Worm (Caenorhabditis elegans) whole organism, young adult: ENCODE results near the gene C06B3.1.

Experiments
- B0261.1 ChIP-seq: sonication (generic microtip); optimal IDR thresholded peaks from 2 replicates; lab custom pipeline; 2016; ENCODE audit warnings: mild to moderate bottlenecking, missing genetic modification characterization, moderate library complexity, missing compliant biosample characterization
- B0336.3 ChIP-seq: fragments of 200-800 bp; sonication (Bioruptor generic); IDR thresholded peaks from 2 replicates; pipeline ENCODE4 v1.3.6; 2022; ENCODE audit warnings: missing genetic modification characterization, missing compliant biosample characterization
- F23B12.7 ChIP-seq: sonication (generic microtip); optimal IDR thresholded peaks from 2 replicates; lab custom pipeline; 2017; ENCODE audit warnings: missing genetic modification characterization, mild to moderate bottlenecking, missing compliant biosample characterization, antibody characterized with exemption, moderate library complexity; ENCODE audit not compliant: insufficient read depth
- Y53G8AR.9 ChIP-seq: fragments of 200-800 bp; sonication (Bioruptor generic); conservative IDR thresholded peaks from 2 replicates; pipeline ENCODE4 v1.3.6; 2022; ENCODE audit warnings: missing genetic modification reagents, missing genetic modification characterization, missing compliant biosample characterization
- Y67H2A.10 ChIP-seq: fragments of 200-800 bp; sonication (Bioruptor generic); conservative IDR thresholded peaks from 2 replicates; pipeline ENCODE4 v1.3.6; 2022; ENCODE audit warnings: missing genetic modification reagents, missing genetic modification characterization, missing compliant biosample characterization
- Y79H2A.3 ChIP-seq: fragments of 200-800 bp; sonication (Bioruptor generic); conservative IDR thresholded peaks from 2 replicates; pipeline ENCODE4 v1.3.6; 2022; ENCODE audit warnings: missing genetic modification reagents, missing genetic modification characterization, missing compliant biosample characterization
- aptf-2 ChIP-seq: fragments of 200-800 bp; sonication (Bioruptor generic); conservative IDR thresholded peaks from 2 replicates; pipeline ENCODE4 v1.3.6; 2022; ENCODE audit warnings: missing genetic modification reagents, missing genetic modification characterization, missing compliant biosample characterization
- attf-5 ChIP-seq: fragments of 200-800 bp; sonication (Bioruptor generic); optimal IDR thresholded peaks from 2 replicates; lab custom pipeline; 2018; ENCODE audit warnings: mild to moderate bottlenecking, missing genetic modification characterization, missing compliant biosample characterization
- bed-2 ChIP-seq: fragments of 200-800 bp; sonication (Bioruptor generic); IDR thresholded peaks from 2 replicates; pipeline ENCODE4 v1.3.6; 2022; ENCODE audit warnings: missing genetic modification reagents, missing genetic modification characterization, missing compliant biosample characterization
- ceh-100 ChIP-seq: fragments of 200-800 bp; sonication (Bioruptor generic); IDR thresholded peaks from 2 replicates; pipeline ENCODE4 v1.3.6; 2022; ENCODE audit warnings: missing genetic modification reagents, missing genetic modification characterization, missing compliant biosample characterization
- ceh-58 ChIP-seq: fragments of 200-800 bp; sonication (Bioruptor generic); IDR thresholded peaks from 2 replicates; pipeline ENCODE4 v1.3.6; 2022; ENCODE audit warnings: missing genetic modification characterization, missing compliant biosample characterization
- ceh-79 ChIP-seq: sonication (generic microtip); optimal IDR thresholded peaks from 2 replicates; lab custom pipeline; 2017; ENCODE audit warnings: mild to moderate bottlenecking, missing genetic modification characterization, missing compliant biosample characterization
- ceh-91 ChIP-seq: fragments of 200-800 bp; sonication (Bioruptor generic); IDR thresholded peaks from 2 replicates; pipeline ENCODE4 v1.3.6; 2022; ENCODE audit warnings: missing genetic modification reagents, missing genetic modification characterization, missing compliant biosample characterization
- die-1 ChIP-seq: sonication (generic microtip); optimal IDR thresholded peaks from 2 replicates; lab custom pipeline; 2016; ENCODE audit warnings: missing genotype, mild to moderate bottlenecking, missing genetic modification characterization, missing compliant biosample characterization
- dox-1 ChIP-seq: fragments of 200-800 bp; sonication (Bioruptor generic); IDR thresholded peaks from 2 replicates; pipeline ENCODE4 v1.3.6; 2022; ENCODE audit warnings: missing genetic modification reagents, missing genetic modification characterization, missing compliant biosample characterization
- efl-1 ChIP-seq: fragments of 150-350 bp; optimal IDR thresholded peaks from 2 replicates; lab custom pipeline; 2014; ENCODE audit warnings: missing biosample characterization, missing genetic modification reagents, missing genetic modification characterization
- egl-18 ChIP-seq: fragments of 200-800 bp; sonication (Bioruptor generic); IDR thresholded peaks from 2 replicates; pipeline ENCODE4 v1.3.6; 2022; ENCODE audit warnings: missing genetic modification reagents, missing genetic modification characterization, missing compliant biosample characterization
- ets-4 ChIP-seq: fragments of 200-800 bp; sonication (Bioruptor generic); optimal IDR thresholded peaks from 2 replicates; lab custom pipeline; 2018; ENCODE audit warnings: mild to moderate bottlenecking, missing genetic modification characterization, missing compliant biosample characterization
- fkh-3 ChIP-seq: sonication (generic microtip); optimal IDR thresholded peaks from 2 replicates; lab custom pipeline; 2016; ENCODE audit warnings: mild to moderate bottlenecking, missing genetic modification characterization, missing compliant biosample characterization
- him-1 ChIP-seq: sonication (generic microtip); optimal IDR thresholded peaks from 2 replicates; lab custom pipeline; 2016; ENCODE audit warnings: missing genotype, missing genetic modification reagents, missing genetic modification characterization, missing compliant biosample characterization
- hmg-1.2 ChIP-seq: fragments of 200-800 bp; sonication (Bioruptor generic); IDR thresholded peaks from 2 replicates; pipeline ENCODE4 v1.3.6; 2022; ENCODE audit warnings: missing genetic modification reagents, missing genetic modification characterization, missing compliant biosample characterization
- hrde-1 ChIP-seq: sonication (generic microtip); optimal IDR thresholded peaks from 2 replicates; lab custom pipeline; 2016; ENCODE audit warnings: missing genetic modification characterization, mild to moderate bottlenecking, missing compliant biosample characterization, moderate library complexity, missing genotype, missing genetic modification reagents, borderline replicate concordance
- hsf-1 ChIP-seq: fragments of 200-800 bp; sonication (Bioruptor generic); IDR thresholded peaks from 2 replicates; pipeline ENCODE4 v1.3.6; 2022; ENCODE audit warnings: missing genetic modification reagents, missing genetic modification characterization, missing compliant biosample characterization
- let-607 ChIP-seq, 2 experiments: fragments of 200-800 bp in 1 of 2; sonication (Bioruptor generic) in 1 of 2; sonication (generic microtip) in 1 of 2; optimal IDR thresholded peaks; 2 replicates each; lab custom pipeline; 2016 to 2018; ENCODE audit warnings: mild to moderate bottlenecking in 2 of 2, missing compliant biosample characterization in 2 of 2, missing genetic modification characterization in 2 of 2, moderate library complexity in 2 of 2, missing genotype in 1 of 2
- lin-35 ChIP-seq, 3 experiments: fragments of 150-350 bp in 2 of 3; sonication (generic microtip) in 1 of 3; optimal IDR thresholded peaks; 2 replicates each; lab custom pipeline; 2014 to 2018; ENCODE audit warnings: missing biosample characterization in 3 of 3, missing genetic modification characterization in 3 of 3, missing genetic modification reagents in 3 of 3
- madf-3 ChIP-seq: fragments of 200-800 bp; sonication (Bioruptor generic); IDR thresholded peaks from 2 replicates; pipeline ENCODE4 v1.3.6; 2022; ENCODE audit warnings: missing genetic modification reagents, missing genetic modification characterization, missing compliant biosample characterization
- mcd-1 ChIP-seq: fragments of 200-800 bp; sonication (Bioruptor generic); IDR thresholded peaks from 2 replicates; pipeline ENCODE4 v1.3.6; 2022; ENCODE audit warnings: missing genetic modification reagents, missing genetic modification characterization, missing compliant biosample characterization
- nfya-1 ChIP-seq: sonication (generic microtip); optimal IDR thresholded peaks from 2 replicates; lab custom pipeline; 2017; ENCODE audit warnings: antibody characterized with exemption, missing compliant biosample characterization, missing genetic modification characterization, borderline replicate concordance; ENCODE audit not compliant: insufficient read depth
- nhr-179 ChIP-seq: sonication (generic microtip); optimal IDR thresholded peaks from 2 replicates; lab custom pipeline; 2016; ENCODE audit warnings: mild to moderate bottlenecking, missing genetic modification characterization, missing compliant biosample characterization
- nhr-90 ChIP-seq: sonication (generic microtip); optimal IDR thresholded peaks from 2 replicates; lab custom pipeline; 2016; ENCODE audit warnings: missing genotype, mild to moderate bottlenecking, missing genetic modification characterization, missing compliant biosample characterization
- repo-1 ChIP-seq: sonication (generic microtip); optimal IDR thresholded peaks from 2 replicates; lab custom pipeline; 2017; ENCODE audit warnings: mild to moderate bottlenecking, missing genetic modification characterization, missing compliant biosample characterization
- sdz-38 ChIP-seq: sonication (generic microtip); optimal IDR thresholded peaks from 2 replicates; lab custom pipeline; 2016; ENCODE audit warnings: missing genotype, missing genetic modification characterization, missing compliant biosample characterization
- snpc-1.1 ChIP-seq: sonication (generic microtip); optimal IDR thresholded peaks from 2 replicates; lab custom pipeline; 2017; ENCODE audit warnings: missing genetic modification characterization, mild to moderate bottlenecking, missing compliant biosample characterization, antibody characterized with exemption, moderate library complexity, missing genotype, missing genetic modification reagents; ENCODE audit not compliant: insufficient read depth
- snpc-1.3 ChIP-seq: sonication (generic microtip); optimal IDR thresholded peaks from 2 replicates; lab custom pipeline; 2017; ENCODE audit warnings: missing genetic modification characterization, mild to moderate bottlenecking, missing compliant biosample characterization, antibody characterized with exemption, moderate library complexity, missing genotype, missing genetic modification reagents; ENCODE audit not compliant: insufficient read depth
- snpc-3.4 ChIP-seq: sonication (generic microtip); optimal IDR thresholded peaks from 2 replicates; lab custom pipeline; 2017; ENCODE audit warnings: missing genetic modification characterization, mild to moderate bottlenecking, missing compliant biosample characterization, antibody characterized with exemption, moderate library complexity, missing genotype, missing genetic modification reagents
- somi-1 ChIP-seq: fragments of 200-800 bp; sonication (Bioruptor generic); optimal IDR thresholded peaks from 2 replicates; lab custom pipeline; 2018; ENCODE audit warnings: mild to moderate bottlenecking, missing genetic modification characterization, missing compliant biosample characterization
- tbp1 ChIP-seq: fragments of 200-800 bp; sonication (Bioruptor generic); optimal IDR thresholded peaks from 2 replicates; lab custom pipeline; 2018; ENCODE audit warnings: mild to moderate bottlenecking, missing genetic modification characterization, missing compliant biosample characterization
- tlf-1 ChIP-seq: fragments of 200-800 bp; sonication (Bioruptor generic); optimal IDR thresholded peaks from 2 replicates; lab custom pipeline; 2018; ENCODE audit warnings: mild to moderate bottlenecking, missing genetic modification characterization, missing compliant biosample characterization
- unc-130 ChIP-seq: sonication (generic microtip); optimal IDR thresholded peaks from 2 replicates; lab custom pipeline; 2016; ENCODE audit warnings: missing genetic modification reagents, missing genetic modification characterization, missing compliant biosample characterization
- zim-3 ChIP-seq: sonication (generic microtip); optimal IDR thresholded peaks from 2 replicates; lab custom pipeline; 2017; ENCODE audit warnings: mild to moderate bottlenecking, missing genetic modification characterization, moderate library complexity, missing compliant biosample characterization
- ztf-18 ChIP-seq: sonication (generic microtip); optimal IDR thresholded peaks from 2 replicates; lab custom pipeline; 2016; ENCODE audit warnings: missing genotype, mild to moderate bottlenecking, missing genetic modification characterization, missing compliant biosample characterization
- ztf-3 ChIP-seq: fragments of 200-800 bp; sonication (Bioruptor generic); optimal IDR thresholded peaks from 2 replicates; lab custom pipeline; 2018; ENCODE audit warnings: mild to moderate bottlenecking, missing genetic modification characterization, missing compliant biosample characterization
- ztf-6 ChIP-seq: fragments of 200-800 bp; sonication (Bioruptor generic); IDR thresholded peaks from 2 replicates; pipeline ENCODE4 v1.3.6; 2022; ENCODE audit warnings: missing genetic modification reagents, missing genetic modification characterization, missing compliant biosample characterization

The C06B3.1 gene

ce11 chrV:13869551-13869950, 33.0 kb upstream of the C06B3.1 start:
- TF ChIP-seq hsf-1 (no peak), snpc-3.4 (tag; lab: Kevin White, UChicago) (no peak), bed-2 (GFP tag; lab: Robert Waterston, UW) (no peak), tbp1 (GFP tag; lab: Kevin White, UChicago) (no peak), tlf-1 (GFP tag; lab: Kevin White, UChicago) (no peak), egl-18 (no peak), Y53G8AR.9 (no peak), ztf-3 (no peak), nhr-90 (no peak), efl-1 (no peak), zim-3 (no peak), sdz-38 (no peak), ceh-79 (tag; lab: Kevin White, UChicago) (no peak), dox-1 (GFP tag; lab: Robert Waterston, UW) (no peak)
- TF ChIP-seq, all 124 proteins: peak for 0

ce11 chrV:13872895-13873294, 29.7 kb upstream of the C06B3.1 start, which contains the start of gene cpt-5:
cpt-5 (plus strand) TSS chrV:13873195.
- TF ChIP-seq hrde-1: no peak
- TF ChIP-seq ets-4 (GFP tag; lab: Kevin White, UChicago): no peak
- no peak for TF ChIP-seq snpc-1.1 (tag; lab: Kevin White, UChicago)
- TF ChIP-seq ceh-79 (tag; lab: Kevin White, UChicago): no peak
- no peak for TF ChIP-seq somi-1 (GFP tag; lab: Kevin White, UChicago)
- TF ChIP-seq tbp1 (GFP tag; lab: Kevin White, UChicago): no peak
- no peak for TF ChIP-seq snpc-1.3 (tag; lab: Kevin White, UChicago)
- no peak for TF ChIP-seq B0261.1 (tag; lab: Kevin White, UChicago)
- TF ChIP-seq madf-3 (GFP tag; lab: Robert Waterston, UW): no peak
- TF ChIP-seq F23B12.7 (tag; lab: Kevin White, UChicago): no peak
- TF ChIP-seq ceh-100: no peak
- no peak for TF ChIP-seq ztf-18 (tag; lab: Kevin White, UChicago)
- TF ChIP-seq, all 124 proteins: peak for 0

ce11 chrV:13873323-13873722, 29.3 kb upstream of the C06B3.1 start:
- TF ChIP-seq let-607 (tag; optimal IDR thresholded peaks at IDR 0.05; lab: Kevin White, UChicago) (no peak), ceh-91 (GFP tag; lab: Robert Waterston, UW) (no peak), lin-35 (GFP tag; optimal IDR thresholded peaks at IDR 0.05; lab: Kevin White, UChicago) (no peak), ceh-58 (GFP tag; lab: Robert Waterston, UW) (no peak), sdz-38 (no peak), him-1 (tag; lab: Kevin White, UChicago) (no peak), fkh-3 (tag; lab: Kevin White, UChicago) (no peak), B0336.3 (GFP tag; lab: Robert Waterston, UW) (no peak), Y79H2A.3 (no peak)

- TF ChIP-seq repo-1 (tag; lab: Kevin White, UChicago) (no peak), zim-3 (no peak), nhr-179 (tag; lab: Kevin White, UChicago) (no peak), die-1 (tag; lab: Kevin White, UChicago) (no peak), unc-130 (GFP tag; lab: Kevin White, UChicago) (no peak), aptf-2 (GFP tag; lab: Robert Waterston, UW) (no peak), nfya-1 (no peak), ztf-6 (GFP tag; lab: Robert Waterston, UW) (no peak), mcd-1 (no peak), attf-5 (GFP tag; lab: Kevin White, UChicago) (no peak), hmg-1.2 (GFP tag; lab: Robert Waterston, UW) (no peak), Y67H2A.10 (GFP tag; lab: Robert Waterston, UW) (no peak)
These were observed 26.1 kb upstream of the C06B3.1 start, which contains the start of gene T22G5.1 for ce11 chrV:13876529-13876928. T22G5.1 (plus strand) TSS chrV:13876829.
